Fruit fly (Drosophila melanogaster): ENCODE measurements around the gene CG43051.

dm6 chr2L:12493101-12493770 is 14.5 kb upstream of the CG43051 start:
- TF ChIP-seq Myc (optimal IDR thresholded peaks at IDR 0.05) (no peak), pan (optimal IDR thresholded peaks at IDR 0.05) (no peak), lola (GFP tag; optimal IDR thresholded peaks at IDR 0.05) (no peak), rgr (GFP tag; optimal IDR thresholded peaks at IDR 0.05) (no peak), h (GFP tag; optimal IDR thresholded peaks at IDR 0.05) (no peak), Hr78 (GFP tag; optimal IDR thresholded peaks at IDR 0.05) (no peak), OdsH (GFP tag; optimal IDR thresholded peaks at IDR 0.05) (no peak), Dfd (GFP tag; optimal IDR thresholded peaks at IDR 0.05) (no peak)

All from whole organism, wandering third instar larva.